Fruit fly (Drosophila melanogaster): Measurements from ENCODE around the gene GATAd.

GATAd gene

dm6 chr2L:10306518-10307260 lies 26.8 kb upstream of the GATAd start, which contains the start of the genes CG5390 and CG4968 (continued):
- TF ChIP-seq sug (tag; optimal IDR thresholded peaks at IDR 0.05) (peak; percentile 72), CG11247 (GFP tag; IDR thresholded peaks at IDR 0.05) (0 out of 2 replicates have a peak, but pooled peaks have one; percentile 34), CG33213 (GFP tag; optimal IDR thresholded peaks at IDR 0.05) (peak; percentile 22), bab2 (GFP tag; optimal IDR thresholded peaks at IDR 0.05) (no peak), Scr (GFP tag; IDR thresholded peaks at IDR 0.05; ENCODE audit: partially characterized antibody) (peak; percentile 35; the same call in 1 of the 2 replicates), Bgb (GFP tag; IDR thresholded peaks at IDR 0.05; ENCODE audit: partially characterized antibody) (peak; percentile 31; the same call in 1 of the 2 replicates), HmgD (GFP tag; optimal IDR thresholded peaks at IDR 0.05) (no peak), CG12219 (GFP tag; optimal IDR thresholded peaks at IDR 0.05) (peak; percentile 37), Meics (GFP tag; optimal IDR thresholded peaks at IDR 0.05) (peak; percentile 78), CG9727 (GFP tag; optimal IDR thresholded peaks at IDR 0.05) (peak; percentile 52), CG18599 (GFP tag; optimal IDR thresholded peaks at IDR 0.05) (peak; percentile 79), CG12659 (GFP tag; optimal IDR thresholded peaks at IDR 0.05) (peak; percentile 86), en (GFP tag; optimal IDR thresholded peaks at IDR 0.05) (no peak), CG1024 (GFP tag; IDR thresholded peaks at IDR 0.05) (peak; percentile 17; the same call in 1 of the 2 replicates), CG2120 (GFP tag; optimal IDR thresholded peaks at IDR 0.05) (peak; percentile 75), CG8765 (GFP tag; IDR thresholded peaks at IDR 0.05) (no peak), luna (GFP tag; optimal IDR thresholded peaks at IDR 0.05) (no peak), Dfd (GFP tag; optimal IDR thresholded peaks at IDR 0.05) (no peak), CG13424 (tag; optimal IDR thresholded peaks at IDR 0.05) (peak; percentile 82), disco-r (GFP tag; optimal IDR thresholded peaks at IDR 0.05) (peak; percentile 10), Neu2 (GFP tag; optimal IDR thresholded peaks at IDR 0.05; ENCODE audit: borderline replicate concordance) (no peak), CG1603 (tag; optimal IDR thresholded peaks at IDR 0.05) (peak; percentile 71), chif (GFP tag; optimal IDR thresholded peaks at IDR 0.05) (no peak), chm (GFP tag; IDR thresholded peaks at IDR 0.05) (no peak; the same call in 1 of the 2 replicates), Spps (tag; optimal IDR thresholded peaks at IDR 0.05) (peak; percentile 44), CG17568 (GFP tag; optimal IDR thresholded peaks at IDR 0.05) (peak; percentile 57), ken (GFP tag; IDR thresholded peaks at IDR 0.05) (0 out of 3 replicates have a peak, but pooled peaks have one; percentile 54), CG7271 (tag; optimal IDR thresholded peaks at IDR 0.05) (no peak), TFAM (GFP tag; optimal IDR thresholded peaks at IDR 0.05) (no peak), CG6254 (GFP tag; optimal IDR thresholded peaks at IDR 0.05) (peak; percentile 59), CG10147 (GFP tag; optimal IDR thresholded peaks at IDR 0.05) (peak; percentile 70), bowl (GFP tag; IDR thresholded peaks at IDR 0.05) (no peak), ERR (GFP tag; optimal IDR thresholded peaks at IDR 0.05) (no peak), Awh (GFP tag; IDR thresholded peaks at IDR 0.05) (peak; percentile 11; the same call in 1 of the 2 replicates), H2.0 (GFP tag; IDR thresholded peaks at IDR 0.05) (peak; percentile 64), Asciz (GFP tag; optimal IDR thresholded peaks at IDR 0.05) (peak; percentile 52), CG11504 (tag; optimal IDR thresholded peaks at IDR 0.05) (no peak), CG31365 (tag; optimal IDR thresholded peaks at IDR 0.05) (no peak), CG17328 (GFP tag; IDR thresholded peaks at IDR 0.05) (peak; percentile 69), Sox100B (GFP tag; optimal IDR thresholded peaks at IDR 0.05) (peak; percentile 65), trem (tag; optimal IDR thresholded peaks at IDR 0.05) (peak; percentile 95), CG13894 (tag; optimal IDR thresholded peaks at IDR 0.05) (peak; percentile 88), CG10209 (GFP tag; optimal IDR thresholded peaks at IDR 0.05) (peak; percentile 59), stwl (tag; optimal IDR thresholded peaks at IDR 0.05) (peak; percentile 87), fru (optimal IDR thresholded peaks at IDR 0.05) (no peak), Ptx1 (GFP tag; IDR thresholded peaks at IDR 0.05) (peak; percentile 50; the same call in 1 of the 2 replicates), stc (GFP tag; IDR thresholded peaks at IDR 0.05) (peak; percentile 53; the same call in 1 of the 2 replicates), Elba2 (GFP tag; optimal IDR thresholded peaks at IDR 0.05) (no peak)

Measured in whole organism, embryonic.